Fruit fly (Drosophila melanogaster): ENCODE measurements around the gene pigeon.
A peak's percentile ranks its signal among the peaks of the same experiment; 100 is the strongest.

The pigeon gene

dm6 chr2L:19193703-19194102, 7.9 kb downstream of the pigeon start (continued):
- TF ChIP-seq nerfin-2 (GFP tag; IDR thresholded peaks at IDR 0.05; ENCODE audit: partially characterized antibody): no peak
- TF ChIP-seq CG4404 (GFP tag; IDR thresholded peaks at IDR 0.05): peak; percentile 51; the same call in 1 of the 2 replicates
- TF ChIP-seq dysf (GFP tag; IDR thresholded peaks at IDR 0.05): no peak
- no peak for TF ChIP-seq pros (GFP tag; optimal IDR thresholded peaks at IDR 0.05)
- no peak for TF ChIP-seq ERR (GFP tag; optimal IDR thresholded peaks at IDR 0.05)
- TF ChIP-seq luna (GFP tag; optimal IDR thresholded peaks at IDR 0.05): no peak
- TF ChIP-seq Hmx (GFP tag; optimal IDR thresholded peaks at IDR 0.05): no peak
- no peak for TF ChIP-seq CG6272 (GFP tag; IDR thresholded peaks at IDR 0.05)
- TF ChIP-seq CG10543 (GFP tag; optimal IDR thresholded peaks at IDR 0.05): no peak
- no peak for TF ChIP-seq CG12744 (GFP tag; optimal IDR thresholded peaks at IDR 0.05)
- peak in 1 of 2 experiments; percentile 9 for TF ChIP-seq dpn (GFP tag; optimal IDR thresholded peaks at IDR 0.05)
- TF ChIP-seq Ravus (GFP tag; IDR thresholded peaks at IDR 0.05): no peak
- no peak for TF ChIP-seq vnd (GFP tag; IDR thresholded peaks at IDR 0.05; ENCODE audit: partially characterized antibody)
- TF ChIP-seq prd (optimal IDR thresholded peaks at IDR 0.05): no peak
- TF ChIP-seq prd (GFP tag; IDR thresholded peaks at IDR 0.05): peak; percentile 66; the same call in 2 of the 3 replicates
- peak; percentile 8 for TF ChIP-seq CG10979 (tag; optimal IDR thresholded peaks at IDR 0.05)
- TF ChIP-seq CG12219 (GFP tag; optimal IDR thresholded peaks at IDR 0.05): no peak
- peak in 1 of 2 experiments; percentile 35 for TF ChIP-seq bsh (GFP tag; optimal IDR thresholded peaks at IDR 0.05)
- no peak for TF ChIP-seq CG11696 (GFP tag; IDR thresholded peaks at IDR 0.05)
- no peak for TF ChIP-seq CG12299 (tag; optimal IDR thresholded peaks at IDR 0.05)
- TF ChIP-seq sr (GFP tag; IDR thresholded peaks at IDR 0.05): no peak
- no peak for TF ChIP-seq hth (optimal IDR thresholded peaks at IDR 0.05)
- TF ChIP-seq fd64A (GFP tag; optimal IDR thresholded peaks at IDR 0.05): no peak
- TF ChIP-seq ash1 (GFP tag; optimal IDR thresholded peaks at IDR 0.05): no peak
- no peak for TF ChIP-seq Awh (GFP tag; IDR thresholded peaks at IDR 0.05)
- TF ChIP-seq Bteb2 (GFP tag; optimal IDR thresholded peaks at IDR 0.05): no peak
- peak; percentile 69; the same call in 2 of the 3 replicates for TF ChIP-seq zfh1 (GFP tag; IDR thresholded peaks at IDR 0.05)
- TF ChIP-seq CG2875 (GFP tag; optimal IDR thresholded peaks at IDR 0.05): no peak
- no peak for TF ChIP-seq D19B (GFP tag; optimal IDR thresholded peaks at IDR 0.05)
- no peak for TF ChIP-seq CG14860 (GFP tag; IDR thresholded peaks at IDR 0.05; ENCODE audit: partially characterized antibody)
- no peak for TF ChIP-seq E2f1 (GFP tag; IDR thresholded peaks at IDR 0.05)
- no peak for TF ChIP-seq Fer3 (tag; optimal IDR thresholded peaks at IDR 0.05)
- TF ChIP-seq CG6689 (GFP tag; IDR thresholded peaks at IDR 0.05): 0 out of 2 replicates have a peak, but pooled peaks have one; percentile 19
- TF ChIP-seq sob (GFP tag; IDR thresholded peaks at IDR 0.05): no peak
- no peak for TF ChIP-seq sc (optimal IDR thresholded peaks at IDR 0.05)
- TF ChIP-seq sc (GFP tag; optimal IDR thresholded peaks at IDR 0.05): no peak
- no peak for TF ChIP-seq chn (GFP tag; optimal IDR thresholded peaks at IDR 0.05)
- peak; percentile 33 for TF ChIP-seq CG2712 (tag; optimal IDR thresholded peaks at IDR 0.05)
- no peak for TF ChIP-seq Opbp (GFP tag; IDR thresholded peaks at IDR 0.05; ENCODE audit: partially characterized antibody)
- no peak for TF ChIP-seq sima (GFP tag; optimal IDR thresholded peaks at IDR 0.05)
- no peak for TF ChIP-seq Hr78 (GFP tag; optimal IDR thresholded peaks at IDR 0.05)
- no peak for TF ChIP-seq nerfin-1 (tag; optimal IDR thresholded peaks at IDR 0.05)
- no peak for TF ChIP-seq gsb-n (tag; optimal IDR thresholded peaks at IDR 0.05)
- no peak for TF ChIP-seq CG12236 (GFP tag; optimal IDR thresholded peaks at IDR 0.05)
- peak; percentile 11 for TF ChIP-seq Six4 (GFP tag; optimal IDR thresholded peaks at IDR 0.05)
- TF ChIP-seq CG11695 (GFP tag; IDR thresholded peaks at IDR 0.05): 0 out of 3 replicates have a peak, but pooled peaks have one; percentile 22
- no peak for TF ChIP-seq kah (GFP tag; optimal IDR thresholded peaks at IDR 0.05)
- TF ChIP-seq CG11398 (GFP tag; optimal IDR thresholded peaks at IDR 0.05): no peak
- no peak for TF ChIP-seq CG6254 (GFP tag; optimal IDR thresholded peaks at IDR 0.05)
- TF ChIP-seq CG16863 (GFP tag; optimal IDR thresholded peaks at IDR 0.05): no peak
- TF ChIP-seq Lpt (GFP tag; optimal IDR thresholded peaks at IDR 0.05): no peak
- TF ChIP-seq CG5245 (GFP tag; optimal IDR thresholded peaks at IDR 0.05): peak; percentile 28
